Worm (Caenorhabditis elegans): ENCODE results near the gene med-1.

DNA sequence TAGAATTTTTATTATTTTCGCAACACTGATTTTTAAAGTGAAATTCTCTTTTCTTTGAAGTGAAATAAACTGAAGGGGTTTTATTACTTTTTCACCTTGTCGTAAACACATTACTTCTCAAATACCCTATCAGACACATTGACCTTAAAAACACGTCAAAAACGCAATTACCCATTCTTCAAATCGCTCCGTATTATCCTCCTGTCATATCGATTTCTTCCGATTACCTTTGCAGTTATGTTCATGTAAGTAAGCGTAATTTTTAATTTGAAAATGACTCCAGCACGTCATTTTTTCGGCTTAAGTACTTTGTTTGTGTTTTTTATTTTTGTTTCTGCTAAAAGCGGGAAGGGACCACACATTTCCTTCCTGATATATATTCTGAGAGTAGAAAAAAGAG is 7.9 kb downstream of the med-1 start:
- TF ChIP-seq him-1 (tag; optimal IDR thresholded peaks at IDR 0.05) (no peak), dao-5 (tag; optimal IDR thresholded peaks at IDR 0.05) (no peak), W03F9.2 (tag; optimal IDR thresholded peaks at IDR 0.05) (no peak)
